Fruit fly (Drosophila melanogaster) whole organism, embryonic: ENCODE results near the gene CG12182.

Source experiments
- Awh ChIP-seq: fragments of 200-800 bp; sonication (Bioruptor generic); IDR thresholded peaks from 2 replicates; pipeline ENCODE4, ENCODE4 v1.3.6; 2022; ENCODE audit warnings: missing biosample characterization, missing genetic modification characterization
- Bdp1 ChIP-seq: fragments of 200-800 bp; sonication (Bioruptor generic); optimal IDR thresholded peaks from 3 replicates; lab custom pipeline; 2016; ENCODE audit warnings: missing biosample characterization, missing genetic modification characterization
- CG1024 ChIP-seq: fragments of 200-800 bp; sonication (Bioruptor generic); IDR thresholded peaks from 2 replicates; pipeline ENCODE4 v1.3.6; 2022; ENCODE audit warnings: missing biosample characterization, missing genetic modification characterization
- CG10654 ChIP-seq: fragments of 200-800 bp; sonication (Bioruptor generic); optimal IDR thresholded peaks from 2 replicates; lab custom pipeline; 2016; ENCODE audit warnings: missing biosample characterization, missing genetic modification characterization
- CG11093 ChIP-seq: fragments of 200-800 bp; sonication (Bioruptor generic); IDR thresholded peaks from 3 replicates; pipeline ENCODE4 v1.3.6; 2022; ENCODE audit warnings: missing biosample characterization, missing genetic modification characterization
- CG11247 ChIP-seq: fragments of 200-800 bp; sonication (Bioruptor generic); IDR thresholded peaks from 2 replicates; pipeline ENCODE4 v1.3.6; 2022; ENCODE audit warnings: missing biosample characterization, missing genetic modification characterization
- CG11456 ChIP-seq: fragments of 200-800 bp; sonication (Bioruptor generic); IDR thresholded peaks from 3 replicates; pipeline ENCODE4 v1.3.6; 2022; ENCODE audit warnings: missing biosample characterization, missing genetic modification characterization
- CG12391 ChIP-seq: fragments of 200-800 bp; sonication (Bioruptor generic); optimal IDR thresholded peaks from 3 replicates; lab custom pipeline; 2018; ENCODE audit warnings: missing biosample characterization, mild to moderate bottlenecking, missing genetic modification characterization, moderate library complexity
- CG13296 ChIP-seq: fragments of 200-800 bp; sonication (Bioruptor generic); optimal IDR thresholded peaks from 3 replicates; lab custom pipeline; 2018; ENCODE audit warnings: missing biosample characterization, mild to moderate bottlenecking, missing genetic modification characterization
- CG13624 ChIP-seq: fragments of 200-800 bp; sonication (Bioruptor generic); optimal IDR thresholded peaks from 2 replicates; lab custom pipeline; 2016; ENCODE audit warnings: missing biosample characterization, missing genetic modification characterization
- CG17186 ChIP-seq: fragments of 200-800 bp; sonication (Bioruptor generic); optimal IDR thresholded peaks from 3 replicates; lab custom pipeline; 2017; ENCODE audit warnings: missing biosample characterization, missing genetic modification reagents, missing genetic modification characterization
- CG18262 ChIP-seq: fragments of 200-800 bp; optimal IDR thresholded peaks from 3 replicates; lab custom pipeline; 2019; ENCODE audit warnings: missing biosample characterization, mild to moderate bottlenecking, missing genetic modification characterization, moderate library complexity
- CG2889 ChIP-seq: fragments of 200-800 bp; sonication (Bioruptor generic); IDR thresholded peaks from 3 replicates; pipeline ENCODE4 v1.3.6; 2022; ENCODE audit warnings: missing biosample characterization, missing genetic modification characterization
- CG4360 ChIP-seq: fragments of 200-800 bp; sonication (Bioruptor generic); IDR thresholded peaks from 2 replicates; pipeline ENCODE4 v1.3.6; 2022; ENCODE audit warnings: missing biosample characterization, missing genetic modification characterization
- CG4820 ChIP-seq: fragments of 200-800 bp; sonication (Bioruptor generic); optimal IDR thresholded peaks from 3 replicates; lab custom pipeline; 2016; ENCODE audit warnings: missing biosample characterization, missing genetic modification characterization
- CG5180 ChIP-seq: fragments of 200-800 bp; sonication (Bioruptor generic); optimal IDR thresholded peaks from 3 replicates; lab custom pipeline; 2017; ENCODE audit warnings: missing biosample characterization, missing genetic modification characterization, mild to moderate bottlenecking, moderate library complexity, missing genetic modification reagents
- CG8281 ChIP-seq: fragments of 200-800 bp; sonication (Bioruptor generic); optimal IDR thresholded peaks from 2 replicates; lab custom pipeline; 2018; ENCODE audit warnings: missing biosample characterization, mild to moderate bottlenecking, missing genetic modification characterization, moderate library complexity
- CG9797 ChIP-seq: fragments of 200-800 bp; sonication (Bioruptor generic); optimal IDR thresholded peaks from 3 replicates; lab custom pipeline; 2018; ENCODE audit warnings: missing biosample characterization, mild to moderate bottlenecking, missing genetic modification characterization
- D19B ChIP-seq: fragments of 200-800 bp; sonication (Bioruptor generic); optimal IDR thresholded peaks from 2 replicates; lab custom pipeline; 2017; ENCODE audit warnings: missing biosample characterization, mild to moderate bottlenecking, missing genetic modification characterization
- Doc3 ChIP-seq: fragments of 200-800 bp; sonication (Bioruptor generic); IDR thresholded peaks from 3 replicates; pipeline ENCODE4 v1.3.6; 2022; ENCODE audit warnings: missing biosample characterization, missing genetic modification characterization; ENCODE audit not compliant: partially characterized antibody
- E2f2 ChIP-seq: fragments of 200-800 bp; sonication (Bioruptor generic); IDR thresholded peaks from 2 replicates; pipeline ENCODE4 v1.3.6; 2022; ENCODE audit warnings: missing biosample characterization, missing genetic modification characterization
- Eip74EF ChIP-seq, 2 experiments: fragments of 200-800 bp in 1 of 2; fragments of >200 bp in 1 of 2; sonication (Bioruptor generic) in 1 of 2; optimal IDR thresholded peaks; 2 replicates each; lab custom pipeline; 2017 to 2019; ENCODE audit warnings: missing biosample characterization in 2 of 2, missing genetic modification characterization in 2 of 2, mild to moderate bottlenecking in 1 of 2, moderate library complexity in 1 of 2
- Gug ChIP-seq: fragments of 200-800 bp; sonication (Bioruptor generic); IDR thresholded peaks from 4 replicates; pipeline ENCODE4 v1.3.6; 2022; ENCODE audit warnings: missing biosample characterization, missing genetic modification characterization
- HmgZ ChIP-seq: fragments of 200-800 bp; sonication (Bioruptor generic); optimal IDR thresholded peaks from 2 replicates; lab custom pipeline; 2018; ENCODE audit warnings: missing biosample characterization, mild to moderate bottlenecking, missing genetic modification characterization
- Jarid2 ChIP-seq: fragments of 200-800 bp; sonication (Bioruptor generic); optimal IDR thresholded peaks from 3 replicates; lab custom pipeline; 2017; ENCODE audit warnings: mild to moderate bottlenecking, missing biosample characterization, missing genetic modification reagents, missing genetic modification characterization
- Lim3 ChIP-seq: fragments of 200-800 bp; sonication (Bioruptor generic); IDR thresholded peaks from 2 replicates; pipeline ENCODE4 v1.3.6; 2022; ENCODE audit warnings: missing biosample characterization, missing genetic modification characterization
- Lpt ChIP-seq: fragments of >200 bp; optimal IDR thresholded peaks from 2 replicates; lab custom pipeline; 2018; ENCODE audit warnings: missing biosample characterization, missing genetic modification characterization
- Mad ChIP-seq: fragments of 200-800 bp; sonication (Bioruptor generic); optimal IDR thresholded peaks from 2 replicates; lab custom pipeline; 2016; ENCODE audit warnings: missing biosample characterization, missing genetic modification characterization
- Meics ChIP-seq: fragments of 200-800 bp; sonication (Bioruptor generic); optimal IDR thresholded peaks from 2 replicates; lab custom pipeline; 2017; ENCODE audit warnings: missing biosample characterization, mild to moderate bottlenecking, missing genetic modification characterization
- Mes4 ChIP-seq: fragments of 200-800 bp; sonication (Bioruptor generic); optimal IDR thresholded peaks from 2 replicates; lab custom pipeline; 2016; ENCODE audit warnings: missing biosample characterization, missing genetic modification characterization
- Ptx1 ChIP-seq: fragments of 200-800 bp; sonication (Bioruptor generic); IDR thresholded peaks from 2 replicates; pipeline ENCODE4 v1.3.6; 2022; ENCODE audit warnings: missing biosample characterization, missing genetic modification characterization
- Rfx ChIP-seq: fragments of 200-800 bp; sonication (Bioruptor generic); IDR thresholded peaks from 2 replicates; pipeline ENCODE4 v1.3.6; 2022; ENCODE audit warnings: missing biosample characterization, missing genetic modification characterization
- Sry-β ChIP-seq: fragments of 200-800 bp; sonication (Bioruptor generic); optimal IDR thresholded peaks from 2 replicates; lab custom pipeline; 2018; ENCODE audit warnings: missing biosample characterization, mild to moderate bottlenecking, missing genetic modification characterization, moderate library complexity
- bbx ChIP-seq: fragments of 200-800 bp; sonication (Bioruptor generic); IDR thresholded peaks from 2 replicates; pipeline ENCODE4 v1.3.6; 2022; ENCODE audit warnings: missing biosample characterization, missing genetic modification characterization; ENCODE audit not compliant: partially characterized antibody
- btn ChIP-seq: fragments of 200-800 bp; sonication (Bioruptor generic); optimal IDR thresholded peaks from 2 replicates; lab custom pipeline; 2016; ENCODE audit warnings: missing biosample characterization, missing genetic modification characterization
- caup ChIP-seq: fragments of 200-800 bp; sonication (Bioruptor generic); optimal IDR thresholded peaks from 3 replicates; lab custom pipeline; 2017; ENCODE audit warnings: missing biosample characterization, mild to moderate bottlenecking, missing genetic modification characterization, moderate library complexity; ENCODE audit not compliant: severe bottlenecking
- chn ChIP-seq: fragments of 200-800 bp; sonication (Bioruptor generic); optimal IDR thresholded peaks from 2 replicates; lab custom pipeline; 2016; ENCODE audit warnings: missing biosample characterization, missing genetic modification characterization
- dati ChIP-seq: fragments of 200-800 bp; sonication (Bioruptor generic); IDR thresholded peaks from 2 replicates; pipeline ENCODE4 v1.3.6; 2022; ENCODE audit warnings: missing biosample characterization, missing genetic modification characterization
- exex ChIP-seq: fragments of 200-800 bp; sonication (Bioruptor generic); optimal IDR thresholded peaks from 4 replicates; lab custom pipeline; 2018; ENCODE audit warnings: missing biosample characterization, mild to moderate bottlenecking, missing genetic modification characterization, moderate library complexity
- fu2 ChIP-seq: fragments of 200-800 bp; sonication (Bioruptor generic); optimal IDR thresholded peaks from 2 replicates; lab custom pipeline; 2016; ENCODE audit warnings: missing biosample characterization, missing genetic modification characterization
- grau ChIP-seq: fragments of 200-800 bp; optimal IDR thresholded peaks from 3 replicates; lab custom pipeline; 2019; ENCODE audit warnings: missing biosample characterization, mild to moderate bottlenecking, missing genetic modification characterization, moderate library complexity
- her ChIP-seq: fragments of 200-800 bp; sonication (Bioruptor generic); optimal IDR thresholded peaks from 2 replicates; lab custom pipeline; 2016; ENCODE audit warnings: missing biosample characterization, missing genetic modification characterization
- nerfin-1 ChIP-seq: fragments of 200-800 bp; sonication (Bioruptor generic); optimal IDR thresholded peaks from 3 replicates; lab custom pipeline; 2019; ENCODE audit warnings: missing biosample characterization, mild to moderate bottlenecking, missing genetic modification characterization, moderate library complexity
- org-1 ChIP-seq: fragments of 200-800 bp; sonication (Bioruptor generic); optimal IDR thresholded peaks from 2 replicates; lab custom pipeline; 2017; ENCODE audit warnings: missing biosample characterization, missing genetic modification characterization
- otp ChIP-seq: fragments of 200-800 bp; sonication (Bioruptor generic); IDR thresholded peaks from 3 replicates; pipeline ENCODE4, ENCODE4 v1.3.6; 2022; ENCODE audit warnings: missing biosample characterization, missing genetic modification characterization
- peb ChIP-seq: fragments of 200-800 bp; sonication (Bioruptor generic); IDR thresholded peaks from 2 replicates; pipeline ENCODE4 v1.3.6; 2022; ENCODE audit warnings: missing biosample characterization, missing genetic modification characterization
- sqz ChIP-seq: fragments of 200-800 bp; sonication (Bioruptor generic); optimal IDR thresholded peaks from 3 replicates; lab custom pipeline; 2018; ENCODE audit warnings: missing biosample characterization, mild to moderate bottlenecking, missing genetic modification characterization
- trem ChIP-seq: fragments of 200-800 bp; optimal IDR thresholded peaks from 3 replicates; lab custom pipeline; 2019; ENCODE audit warnings: missing biosample characterization, mild to moderate bottlenecking, missing genetic modification characterization, moderate library complexity
- ttk ChIP-seq: fragments of 200-800 bp; sonication (Bioruptor generic); IDR thresholded peaks from 2 replicates; pipeline ENCODE4 v2.1.2; 2022; ENCODE audit warnings: missing biosample characterization, missing genetic modification characterization

CG12182 gene

DNA sequence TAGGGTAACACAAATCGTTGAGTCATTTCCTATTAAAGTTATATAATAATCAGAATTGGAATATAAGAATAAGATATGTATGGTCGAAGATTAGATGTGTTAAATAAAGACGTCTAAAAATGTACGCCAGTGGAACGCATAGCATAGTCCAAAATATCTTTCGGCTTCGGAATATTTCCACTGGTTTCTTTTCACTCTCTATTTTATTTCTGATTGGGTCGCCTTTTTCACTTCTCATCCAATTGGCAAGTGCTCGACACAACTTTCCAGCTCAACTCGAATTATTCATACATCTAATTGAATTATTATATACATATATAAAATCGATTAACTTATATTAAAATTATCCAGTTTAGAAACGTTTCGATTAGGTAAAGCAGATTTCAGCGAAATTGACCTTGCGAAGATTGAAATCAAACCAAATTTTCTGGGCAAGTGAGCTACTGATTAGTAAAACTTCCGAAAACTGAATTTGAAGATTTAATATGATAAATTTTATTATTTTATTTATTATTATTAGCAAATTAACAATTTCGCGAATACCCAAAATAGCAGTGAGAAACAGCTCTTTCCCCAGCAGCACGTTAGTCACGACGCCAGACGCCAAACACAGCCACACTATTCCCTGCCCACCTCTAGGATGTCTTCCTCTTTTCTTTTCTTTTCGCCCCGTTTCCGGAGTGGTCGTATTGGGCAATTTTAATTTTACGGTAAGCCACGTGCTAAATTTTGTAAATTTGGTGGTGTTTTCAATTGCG is 12.4 kb downstream of the CG12182 start, which contains the start of gene RpL8 (continued):
- TF ChIP-seq CG4820 (GFP tag; lab: Kevin White, UChicago) (peak; percentile 50), CG18262 (tag; lab: Kevin White, UChicago) (peak; percentile 59), CG11247 (peak; percentile 84), Ptx1 (GFP tag; lab: Robert Waterston, UW) (peak; percentile 64; the same call in 1 of the 2 replicates), CG17186 (GFP tag; lab: Kevin White, UChicago) (peak; percentile 65), grau (peak; percentile 67), chn (GFP tag; lab: Kevin White, UChicago) (peak; percentile 47), CG13624 (GFP tag; lab: Kevin White, UChicago) (peak; percentile 83), CG12391 (peak; percentile 78), HmgZ (tag; lab: Kevin White, UChicago) (peak; percentile 68), Mad (peak; percentile 84), caup (GFP tag; lab: Kevin White, UChicago) (peak; percentile 95), dati (GFP tag; lab: Robert Waterston, UW) (peak; percentile 70; the same call in 1 of the 2 replicates), Rfx (GFP tag; lab: Robert Waterston, UW) (peak; percentile 92), Lim3 (GFP tag; lab: Robert Waterston, UW) (no peak), D19B (peak; percentile 58), Sry-β (GFP tag; lab: Kevin White, UChicago) (peak; percentile 51), Doc3 (GFP tag; lab: Robert Waterston, UW) (peak; percentile 61; the same call in 2 of the 3 replicates), CG9797 (GFP tag; lab: Kevin White, UChicago) (peak; percentile 83), fu2 (GFP tag; lab: Kevin White, UChicago) (peak; percentile 55), CG11456 (peak; percentile 94), CG10654 (peak; percentile 65), CG1024 (GFP tag; lab: Robert Waterston, UW) (peak; percentile 88), CG8281 (tag; lab: Kevin White, UChicago) (peak; percentile 53), her (GFP tag; lab: Kevin White, UChicago) (peak; percentile 87), ttk (peak; percentile 71), exex (peak; percentile 52), Jarid2 (peak; percentile 65), btn (GFP tag; lab: Kevin White, UChicago) (peak; percentile 83), org-1 (GFP tag; lab: Kevin White, UChicago) (peak; percentile 64), CG5180 (GFP tag; lab: Kevin White, UChicago) (peak; percentile 75), otp (peak; percentile 95), CG4360 (GFP tag; lab: Robert Waterston, UW) (peak; percentile 52; the same call in 1 of the 2 replicates), Mes4 (GFP tag; lab: Kevin White, UChicago) (peak; percentile 94), bbx (GFP tag; lab: Robert Waterston, UW) (peak; percentile 70), nerfin-1 (tag; lab: Kevin White, UChicago) (peak; percentile 50), CG2889 (GFP tag; lab: Robert Waterston, UW) (peak; percentile 59; the same call in 1 of the 3 replicates), peb (GFP tag; lab: Robert Waterston, UW) (peak; percentile 32; the same call in 1 of the 2 replicates), CG11093 (GFP tag; lab: Robert Waterston, UW) (peak; percentile 54; the same call in 1 of the 3 replicates), sqz (peak; percentile 82), Gug (peak; percentile 74), Eip74EF (GFP tag; optimal IDR thresholded peaks at IDR 0.05; lab: Kevin White, UChicago) (peak in 1 of 2 experiments; percentile 84), Awh (GFP tag; lab: Robert Waterston, UW) (peak; percentile 78), Meics (GFP tag; lab: Kevin White, UChicago) (peak; percentile 92), Bdp1 (GFP tag; lab: Kevin White, UChicago) (peak; percentile 73), trem (tag; lab: Kevin White, UChicago) (peak; percentile 59), CG13296 (GFP tag; lab: Kevin White, UChicago) (peak; percentile 90), E2f2 (GFP tag; lab: Robert Waterston, UW) (peak; percentile 47), Lpt (GFP tag; lab: Kevin White, UChicago) (no peak)
